Worm (Caenorhabditis elegans): ENCODE data around the gene C49A9.3.

- TF ChIP-seq lin-13 (GFP tag; optimal IDR thresholded peaks at IDR 0.05): no peak
- no peak for TF ChIP-seq lin-39 (tag; optimal IDR thresholded peaks at IDR 0.05)
- TF ChIP-seq fkh-10 (GFP tag; optimal IDR thresholded peaks at IDR 0.05): no peak
- TF ChIP-seq unc-130 (GFP tag; optimal IDR thresholded peaks at IDR 0.05): no peak
- TF ChIP-seq nhr-6 (tag; optimal IDR thresholded peaks at IDR 0.05): no peak
- no peak for TF ChIP-seq mdl-1 (tag; optimal IDR thresholded peaks at IDR 0.05)
- no peak for TF ChIP-seq ZK337.2 (GFP tag; IDR thresholded peaks at IDR 0.05)
- no peak for TF ChIP-seq nhr-76 (tag; optimal IDR thresholded peaks at IDR 0.05)
- TF ChIP-seq nhr-10 (tag; optimal IDR thresholded peaks at IDR 0.05): no peak
- TF ChIP-seq jun-1 (tag; optimal IDR thresholded peaks at IDR 0.05): no peak
- no peak for TF ChIP-seq egl-27 (tag; optimal IDR thresholded peaks at IDR 0.05)
- no peak for TF ChIP-seq ztf-11 (tag; optimal IDR thresholded peaks at IDR 0.05)
- no peak for TF ChIP-seq spr-1 (tag; optimal IDR thresholded peaks at IDR 0.05)
These were observed 15.8 kb downstream of the C49A9.3 start, which contains the start of the genes F58F9.6 and F58F9.8 for ce11 chrIV:6237508-6238227.
